Worm (Caenorhabditis elegans) whole organism, L1 larva: ENCODE data around the gene K08D8.1.

Experiments used
- C04F5.9 ChIP-seq: sonication (generic microtip); optimal IDR thresholded peaks from 2 replicates; lab custom pipeline; 2016; ENCODE audit warnings: missing genetic modification characterization, missing compliant biosample characterization
- C34B4.2 ChIP-seq: sonication (generic microtip); optimal IDR thresholded peaks from 2 replicates; lab custom pipeline; 2017; ENCODE audit warnings: mild to moderate bottlenecking, missing genetic modification characterization, missing compliant biosample characterization
- aly-2 ChIP-seq: fragments of 150-350 bp; optimal IDR thresholded peaks from 2 replicates; lab custom pipeline; 2014; ENCODE audit warnings: missing biosample characterization, missing genetic modification characterization
- blmp-1 ChIP-seq: fragments of 150-350 bp; optimal IDR thresholded peaks from 2 replicates; lab custom pipeline; 2014; ENCODE audit warnings: missing biosample characterization, missing genetic modification characterization
- ceh-63 ChIP-seq: fragments of 200-800 bp; sonication (Bioruptor generic); optimal IDR thresholded peaks from 2 replicates; lab custom pipeline; 2018; ENCODE audit warnings: mild to moderate bottlenecking, missing genetic modification characterization, missing compliant biosample characterization
- ceh-82 ChIP-seq, 3 experiments: fragments of 150-350 bp in 1 of 3; sonication (generic microtip) in 2 of 3; optimal IDR thresholded peaks; 2 replicates each; lab custom pipeline; 2014 to 2017; ENCODE audit warnings: missing biosample characterization in 3 of 3, missing genetic modification characterization in 3 of 3
- ceh-90 ChIP-seq: sonication (generic microtip); optimal IDR thresholded peaks from 2 replicates; lab custom pipeline; 2016; ENCODE audit warnings: missing genetic modification characterization, missing compliant biosample characterization
- efl-1 ChIP-seq, 4 experiments: fragments of 150-350 bp; optimal IDR thresholded peaks in 3 of 4; peaks in 1 of 4; 1 replicate in 1 of 4; 2 replicates in 3 of 4; lab custom pipeline; 2014; ENCODE audit warnings: missing biosample characterization in 2 of 4, missing genetic modification characterization in 2 of 4, missing genetic modification reagents in 2 of 4
- egl-13 ChIP-seq: sonication (generic microtip); optimal IDR thresholded peaks from 2 replicates; lab custom pipeline; 2016; ENCODE audit warnings: missing genotype, missing genetic modification reagents, missing genetic modification characterization, missing compliant biosample characterization
- elt-2 ChIP-seq: sonication (generic microtip); optimal IDR thresholded peaks from 2 replicates; lab custom pipeline; 2016; ENCODE audit warnings: missing genetic modification characterization, mild to moderate bottlenecking, inconsistent platforms, missing compliant biosample characterization, missing genetic modification reagents
- fkh-10 ChIP-seq: sonication (generic microtip); optimal IDR thresholded peaks from 2 replicates; lab custom pipeline; 2017; ENCODE audit warnings: missing biosample characterization, missing genetic modification reagents, missing genetic modification characterization
- fkh-4 ChIP-seq: sonication (generic microtip); optimal IDR thresholded peaks from 2 replicates; lab custom pipeline; 2016; ENCODE audit warnings: missing compliant biosample characterization, missing genetic modification characterization, borderline replicate concordance
- fkh-8 ChIP-seq: sonication (generic microtip); optimal IDR thresholded peaks from 2 replicates; lab custom pipeline; 2016; ENCODE audit warnings: mild to moderate bottlenecking, missing genetic modification characterization, missing compliant biosample characterization
- grh-1 ChIP-seq: fragments of 200-800 bp; sonication (Bioruptor generic); IDR thresholded peaks from 2 replicates; pipeline ENCODE4 v1.3.6; 2022; ENCODE audit warnings: missing genetic modification reagents, missing genetic modification characterization, missing compliant biosample characterization
- lin-14 ChIP-seq: fragments of 200-800 bp; sonication (Bioruptor generic); optimal IDR thresholded peaks from 2 replicates; lab custom pipeline; 2018; ENCODE audit warnings: mild to moderate bottlenecking, missing genetic modification characterization, moderate library complexity, missing compliant biosample characterization
- lin-15B ChIP-seq: fragments of 150-350 bp; sonication (generic microtip); optimal IDR thresholded peaks from 3 replicates; lab custom pipeline; 2014; ENCODE audit warnings: missing biosample characterization, missing genetic modification characterization
- lin-35 ChIP-seq, 2 experiments: fragments of 150-350 bp; optimal IDR thresholded peaks; 2 replicates each; lab custom pipeline; 2014; ENCODE audit warnings: missing biosample characterization in 2 of 2, missing genetic modification characterization in 2 of 2, missing genetic modification reagents in 2 of 2
- lin-39 ChIP-seq: fragments of 150-350 bp; optimal IDR thresholded peaks from 2 replicates; lab custom pipeline; 2014; ENCODE audit warnings: missing biosample characterization, missing genetic modification reagents, missing genetic modification characterization
- lsy-2 ChIP-seq, 2 experiments: fragments of 150-350 bp; optimal IDR thresholded peaks; 2 replicates each; lab custom pipeline; 2014; ENCODE audit warnings: missing biosample characterization in 2 of 2, missing genetic modification characterization in 2 of 2
- mdl-1 ChIP-seq, 2 experiments: fragments of 150-350 bp; optimal IDR thresholded peaks; 2 replicates each; lab custom pipeline; 2014 to 2017; ENCODE audit warnings: missing biosample characterization in 2 of 2, missing genetic modification characterization in 2 of 2, inconsistent platforms in 1 of 2
- mef-2 ChIP-seq: fragments of 150-350 bp; optimal IDR thresholded peaks from 2 replicates; lab custom pipeline; 2014; ENCODE audit warnings: missing biosample characterization, missing genetic modification characterization
- mep-1 ChIP-seq: fragments of 150-350 bp; optimal IDR thresholded peaks from 2 replicates; lab custom pipeline; 2014; ENCODE audit warnings: missing biosample characterization, missing genetic modification characterization
- nhr-11 ChIP-seq: fragments of 150-350 bp; optimal IDR thresholded peaks from 2 replicates; lab custom pipeline; 2014; ENCODE audit warnings: missing biosample characterization, missing genetic modification characterization
- nhr-12 ChIP-seq: sonication (generic microtip); optimal IDR thresholded peaks from 2 replicates; lab custom pipeline; 2017; ENCODE audit warnings: missing biosample characterization, missing genetic modification characterization
- nhr-20 ChIP-seq: sonication (generic microtip); optimal IDR thresholded peaks from 2 replicates; lab custom pipeline; 2016; ENCODE audit warnings: mild to moderate bottlenecking, missing genetic modification characterization, missing compliant biosample characterization
- nhr-47 ChIP-seq: sonication (generic microtip); optimal IDR thresholded peaks from 2 replicates; lab custom pipeline; 2016; ENCODE audit warnings: mild to moderate bottlenecking, missing genetic modification characterization, moderate library complexity, missing compliant biosample characterization
- nhr-71 ChIP-seq: sonication (generic microtip); optimal IDR thresholded peaks from 2 replicates; lab custom pipeline; 2016; ENCODE audit warnings: mild to moderate bottlenecking, missing genetic modification characterization, moderate library complexity, missing compliant biosample characterization
- nhr-84 ChIP-seq: sonication (generic microtip); optimal IDR thresholded peaks from 2 replicates; lab custom pipeline; 2017; ENCODE audit warnings: missing biosample characterization, missing genetic modification characterization
- pax-3 ChIP-seq: fragments of 200-800 bp; sonication (Bioruptor generic); optimal IDR thresholded peaks from 2 replicates; lab custom pipeline; 2018; ENCODE audit warnings: mild to moderate bottlenecking, missing genetic modification characterization, moderate library complexity, missing compliant biosample characterization
- snpc-4 ChIP-seq: fragments of 150-350 bp; optimal IDR thresholded peaks from 2 replicates; lab custom pipeline; 2014; ENCODE audit warnings: missing biosample characterization, missing genetic modification characterization
- snu-23 ChIP-seq: sonication (generic microtip); optimal IDR thresholded peaks from 2 replicates; lab custom pipeline; 2016; ENCODE audit warnings: missing genetic modification characterization, missing compliant biosample characterization
- swsn-7 ChIP-seq: sonication (generic microtip); optimal IDR thresholded peaks from 2 replicates; lab custom pipeline; 2016; ENCODE audit warnings: missing genetic modification characterization, missing compliant biosample characterization
- tbx-2 ChIP-seq: sonication (generic microtip); optimal IDR thresholded peaks from 2 replicates; lab custom pipeline; 2016; ENCODE audit warnings: missing genetic modification characterization, missing compliant biosample characterization
- tlp-1 ChIP-seq: fragments of 150-350 bp; optimal IDR thresholded peaks from 2 replicates; lab custom pipeline; 2014; ENCODE audit warnings: missing biosample characterization, missing genetic modification characterization
- unc-86 ChIP-seq: sonication (generic microtip); optimal IDR thresholded peaks from 2 replicates; lab custom pipeline; 2016; ENCODE audit warnings: missing genetic modification characterization, missing compliant biosample characterization
- vab-15 ChIP-seq: sonication (generic microtip); optimal IDR thresholded peaks from 2 replicates; lab custom pipeline; 2017; ENCODE audit warnings: missing genotype, mild to moderate bottlenecking, missing genetic modification characterization, missing compliant biosample characterization
- zag-1 ChIP-seq: fragments of 150-350 bp; optimal IDR thresholded peaks from 2 replicates; lab custom pipeline; 2014; ENCODE audit warnings: missing biosample characterization, missing genetic modification characterization
- ztf-11 ChIP-seq, 2 experiments: sonication (generic microtip); optimal IDR thresholded peaks; 2 replicates each; lab custom pipeline; 2016 to 2017; ENCODE audit warnings: missing genetic modification characterization in 2 of 2, missing biosample characterization in 1 of 2, missing compliant biosample characterization in 1 of 2
- ztf-4 ChIP-seq: fragments of 150-350 bp; optimal IDR thresholded peaks from 2 replicates; lab custom pipeline; 2014; ENCODE audit warnings: missing biosample characterization, missing genetic modification characterization

K08D8.1 gene

DNA sequence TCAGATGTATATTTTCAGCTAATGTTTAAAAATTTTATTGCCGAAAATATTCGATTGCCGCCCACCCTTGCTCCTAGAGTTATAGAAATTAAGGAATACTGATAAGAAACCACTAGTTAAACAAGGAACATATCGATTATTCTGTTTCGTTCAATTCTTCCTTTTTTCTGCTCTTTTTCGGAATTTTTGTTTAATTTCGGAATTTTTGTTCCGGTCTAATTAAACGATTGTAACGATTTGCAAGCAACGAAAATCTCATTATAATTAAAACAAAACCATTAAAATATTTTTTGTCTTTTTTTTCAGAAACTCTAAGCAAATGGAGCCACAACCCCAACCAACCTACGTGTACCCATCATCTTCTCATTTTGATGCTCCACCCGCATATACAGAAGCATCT is at the start of gene K08D8.1:
TSS of gene K08D8.1 (plus strand) at position 301 of the 400 bp plus-strand sequence.
- TF ChIP-seq mef-2 (tag; lab: Kevin White, UChicago) = no peak
- TF ChIP-seq aly-2 = no peak
- TF ChIP-seq nhr-71 (tag; lab: Kevin White, UChicago) = no peak
- no peak for TF ChIP-seq efl-1 (optimal IDR thresholded peaks at IDR 0.05; lab: Kevin White, UChicago)
- TF ChIP-seq efl-1 (GFP tag; optimal IDR thresholded peaks at IDR 0.05 in 1 of 2; lab: Kevin White, UChicago) = no peak
- no peak for TF ChIP-seq nhr-84 (tag; lab: Kevin White, UChicago)
- TF ChIP-seq zag-1 (tag; lab: Kevin White, UChicago) = no peak
- TF ChIP-seq fkh-4 (tag; lab: Kevin White, UChicago) = no peak
- TF ChIP-seq fkh-10 (GFP tag; lab: Kevin White, UChicago) = no peak
- TF ChIP-seq mep-1 (tag; lab: Kevin White, UChicago) = no peak
- TF ChIP-seq lin-39 = no peak
- TF ChIP-seq elt-2 (tag; lab: Kevin White, UChicago) = no peak
- TF ChIP-seq nhr-12 (tag; lab: Kevin White, UChicago) = no peak

DNA sequence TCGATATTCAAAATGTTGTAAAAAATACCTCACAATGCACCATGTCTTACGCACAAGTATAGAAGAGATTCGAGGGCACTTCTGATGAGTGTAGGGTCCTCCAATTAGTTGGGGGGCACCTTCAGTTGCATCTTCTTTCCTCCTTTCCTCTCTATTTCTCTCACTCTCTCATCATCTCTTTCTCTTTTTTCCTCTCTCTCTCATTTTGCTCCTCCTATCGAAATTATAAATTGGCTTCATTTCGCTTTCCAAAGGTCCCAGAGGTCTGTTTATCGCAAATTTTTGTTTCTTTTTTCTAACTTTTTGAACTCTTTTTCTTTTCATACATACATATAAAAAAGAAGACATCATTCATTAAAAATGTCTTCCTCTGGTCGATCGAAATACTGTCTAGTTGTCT is 49.4 kb upstream of the K08D8.1 start:
- TF ChIP-seq lin-14 (peak; percentile 69), nhr-71 (tag; lab: Kevin White, UChicago) (peak; percentile 42), lin-35 (GFP tag; optimal IDR thresholded peaks at IDR 0.05; lab: Kevin White, UChicago) (no peak), nhr-11 (tag; lab: Kevin White, UChicago) (peak; percentile 1), nhr-20 (tag; lab: Kevin White, UChicago) (peak; percentile 3), swsn-7 (tag; lab: Kevin White, UChicago) (peak; percentile 18), ceh-63 (GFP tag; lab: Kevin White, UChicago) (peak; percentile 53), tbx-2 (tag; lab: Kevin White, UChicago) (peak; percentile 25), lin-39 (no peak), C04F5.9 (tag; lab: Kevin White, UChicago) (no peak), ztf-11 (tag; optimal IDR thresholded peaks at IDR 0.05; lab: Kevin White, UChicago) (no peak), vab-15 (tag; lab: Kevin White, UChicago) (peak; percentile 8), efl-1 (optimal IDR thresholded peaks at IDR 0.05; lab: Kevin White, UChicago) (no peak), efl-1 (GFP tag; optimal IDR thresholded peaks at IDR 0.05 in 1 of 2; lab: Kevin White, UChicago) (peak in 1 of 2 experiments; percentile 75), snu-23 (GFP tag; lab: Kevin White, UChicago) (peak; percentile 2), lsy-2 (tag; optimal IDR thresholded peaks at IDR 0.05; lab: Kevin White, UChicago) (peak in 1 of 2 experiments; percentile 24)
- TF ChIP-seq, all 84 proteins: peak for 11

DNA sequence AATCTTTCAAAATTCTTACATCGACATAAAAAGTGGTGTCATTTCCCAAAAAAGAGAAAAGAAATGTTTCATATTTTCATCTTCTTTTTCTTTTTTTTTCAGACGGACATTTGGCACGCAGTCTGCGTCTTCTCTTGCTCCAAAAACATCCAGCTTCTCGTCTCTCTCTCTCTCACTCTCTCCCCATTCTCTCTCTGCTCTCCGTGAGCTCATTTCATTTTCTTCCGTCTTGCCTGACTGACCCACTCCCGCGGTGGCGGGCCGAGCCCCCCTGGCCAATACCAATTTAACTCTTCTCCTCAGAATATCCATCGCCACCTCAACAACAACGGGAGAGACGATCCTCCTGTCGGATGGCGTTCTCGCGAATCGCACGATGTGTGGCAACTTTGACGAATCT is 46.7 kb upstream of the K08D8.1 start, which contains the start of gene txt-19:
TSS of gene txt-19 (plus strand) at position 304 of the 400 bp plus-strand sequence.
- TF ChIP-seq lsy-2 (tag; optimal IDR thresholded peaks at IDR 0.05; lab: Kevin White, UChicago) (peak in 1 of 2 experiments; percentile 39), lin-39 (no peak), nhr-11 (tag; lab: Kevin White, UChicago) (no peak), snpc-4 (tag; lab: Kevin White, UChicago) (no peak), pax-3 (tag; lab: Kevin White, UChicago) (no peak), ceh-90 (no peak), egl-13 (no peak), lin-35 (GFP tag; optimal IDR thresholded peaks at IDR 0.05; lab: Kevin White, UChicago) (peak in 1 of 2 experiments; percentile 31), grh-1 (GFP tag; lab: Robert Waterston, UW) (no peak), fkh-8 (tag; lab: Kevin White, UChicago) (peak; percentile 46), unc-86 (tag; lab: Kevin White, UChicago) (peak; percentile 20), aly-2 (no peak), nhr-71 (tag; lab: Kevin White, UChicago) (peak; percentile 31), nhr-47 (tag; lab: Kevin White, UChicago) (peak; percentile 21), ceh-82 (tag; optimal IDR thresholded peaks at IDR 0.05; lab: Kevin White, UChicago) (peak in 1 of 3 experiments; percentile 33), lin-15B (tag; lab: Kevin White, UChicago) (no peak), tlp-1 (tag; lab: Kevin White, UChicago) (no peak), C34B4.2 (tag; lab: Kevin White, UChicago) (no peak), ztf-4 (tag; lab: Kevin White, UChicago) (no peak), mdl-1 (tag; optimal IDR thresholded peaks at IDR 0.05; lab: Kevin White, UChicago) (no peak), efl-1 (optimal IDR thresholded peaks at IDR 0.05; lab: Kevin White, UChicago) (peak; percentile 6 to 14), efl-1 (GFP tag; optimal IDR thresholded peaks at IDR 0.05 in 1 of 2; lab: Kevin White, UChicago) (no peak), blmp-1 (tag; lab: Kevin White, UChicago) (no peak), tbx-2 (tag; lab: Kevin White, UChicago) (peak; percentile 11), lin-14 (peak; percentile 70), nhr-20 (tag; lab: Kevin White, UChicago) (no peak)
